Worm (Caenorhabditis elegans) whole organism, L2 larva: ENCODE data around the gene C18D11.7.

Experiments used
- R02D3.7 ChIP-seq: fragments of 150-350 bp; optimal IDR thresholded peaks from 2 replicates; lab custom pipeline; 2014; ENCODE audit warnings: missing biosample characterization, missing genetic modification characterization
- Y55F3AM.14 ChIP-seq: fragments of 200-800 bp; sonication (Bioruptor generic); optimal IDR thresholded peaks from 2 replicates; lab custom pipeline; 2018; ENCODE audit warnings: mild to moderate bottlenecking, missing genetic modification characterization, missing compliant biosample characterization
- ZK546.5 ChIP-seq: sonication (generic microtip); optimal IDR thresholded peaks from 2 replicates; lab custom pipeline; 2017; ENCODE audit warnings: missing biosample characterization, missing genetic modification characterization
- aly-2 ChIP-seq: fragments of 150-350 bp; optimal IDR thresholded peaks from 2 replicates; lab custom pipeline; 2014; ENCODE audit warnings: missing biosample characterization, missing genetic modification characterization
- blmp-1 ChIP-seq: sonication (generic microtip); optimal IDR thresholded peaks from 2 replicates; lab custom pipeline; 2017; ENCODE audit warnings: missing genetic modification characterization, mild to moderate bottlenecking, missing compliant biosample characterization, antibody characterized with exemption, moderate library complexity; ENCODE audit not compliant: insufficient read depth
- elt-1 ChIP-seq: fragments of 150-350 bp; optimal IDR thresholded peaks from 2 replicates; lab custom pipeline; 2014; ENCODE audit warnings: missing biosample characterization, missing genetic modification characterization
- lin-13 ChIP-seq: fragments of 150-350 bp; optimal IDR thresholded peaks from 2 replicates; lab custom pipeline; 2014; ENCODE audit warnings: missing biosample characterization, missing genetic modification reagents, missing genetic modification characterization
- lsy-2 ChIP-seq, 2 experiments: fragments of 150-350 bp in 1 of 2; sonication (generic microtip) in 1 of 2; optimal IDR thresholded peaks; 2 replicates each; lab custom pipeline; 2014 to 2017; ENCODE audit warnings: missing biosample characterization in 2 of 2, missing genetic modification characterization in 2 of 2
- nhr-129 ChIP-seq: fragments of 150-350 bp; optimal IDR thresholded peaks from 2 replicates; lab custom pipeline; 2014; ENCODE audit warnings: missing biosample characterization, missing genetic modification characterization
- nhr-77 ChIP-seq: fragments of 150-350 bp; optimal IDR thresholded peaks from 2 replicates; lab custom pipeline; 2014; ENCODE audit warnings: missing biosample characterization, missing genetic modification characterization
- snpc-4 ChIP-seq: fragments of 150-350 bp; optimal IDR thresholded peaks from 2 replicates; lab custom pipeline; 2014; ENCODE audit warnings: missing biosample characterization, missing genetic modification characterization

DNA sequence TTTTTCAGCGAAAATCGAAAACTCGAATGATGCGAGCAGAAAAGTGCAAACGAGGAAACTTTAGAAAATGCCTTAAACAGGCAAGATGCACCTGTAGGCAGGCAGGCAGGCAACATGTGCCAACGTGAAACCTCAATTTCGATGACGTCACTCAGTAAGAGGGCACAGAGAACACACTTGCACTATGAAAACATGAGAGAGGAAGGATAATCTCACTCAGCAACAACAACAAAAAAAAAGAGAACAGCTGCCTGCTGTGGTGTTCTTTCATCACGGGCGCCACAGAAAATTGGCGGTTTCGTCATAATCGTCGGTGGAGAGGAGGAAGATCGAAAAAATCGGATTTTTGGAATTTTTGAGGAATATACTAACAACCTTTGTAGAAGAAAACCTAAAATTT, 27.6 kb upstream of the C18D11.7 start:
- no peak for TF ChIP-seq nhr-77 (tag; lab: Kevin White, UChicago)
- no peak for TF ChIP-seq elt-1 (tag; lab: Kevin White, UChicago)
- no peak for TF ChIP-seq blmp-1 (tag; lab: Kevin White, UChicago)
- TF ChIP-seq aly-2 (tag; lab: Kevin White, UChicago): no peak
- TF ChIP-seq lin-13 (GFP tag; lab: Kevin White, UChicago): no peak
- no peak for TF ChIP-seq snpc-4 (tag; lab: Kevin White, UChicago)
- TF ChIP-seq ZK546.5 (tag; lab: Kevin White, UChicago): no peak
- no peak for TF ChIP-seq Y55F3AM.14 (GFP tag; lab: Kevin White, UChicago)
- TF ChIP-seq R02D3.7 (tag; lab: Kevin White, UChicago): no peak
- TF ChIP-seq lsy-2 (tag; optimal IDR thresholded peaks at IDR 0.05; lab: Kevin White, UChicago): no peak
- peak; percentile 19 for TF ChIP-seq nhr-129 (tag; lab: Kevin White, UChicago)
